Fruit fly (Drosophila melanogaster) whole organism, embryonic: ENCODE measurements around the gene CG6023.

ENCODE experiments used
- Bteb2 ChIP-seq: fragments of 200-800 bp; sonication (Bioruptor generic); optimal IDR thresholded peaks from 2 replicates; lab custom pipeline; 2016; ENCODE audit warnings: missing biosample characterization, missing genetic modification characterization
- C15 ChIP-seq: fragments of 200-800 bp; sonication (Bioruptor generic); IDR thresholded peaks from 3 replicates; pipeline ENCODE4 v1.3.6; 2022; ENCODE audit warnings: missing biosample characterization, missing genetic modification characterization
- CG10274 ChIP-seq: fragments of 200-800 bp; sonication (Bioruptor generic); optimal IDR thresholded peaks from 3 replicates; lab custom pipeline; 2017; ENCODE audit warnings: missing biosample characterization, mild to moderate bottlenecking, missing genetic modification characterization
- CG10431 ChIP-seq: fragments of 200-800 bp; sonication (Bioruptor generic); optimal IDR thresholded peaks from 3 replicates; lab custom pipeline; 2018; ENCODE audit warnings: missing biosample characterization, mild to moderate bottlenecking, missing genetic modification characterization
- CG10462 ChIP-seq: fragments of 200-800 bp; sonication (Bioruptor generic); optimal IDR thresholded peaks from 2 replicates; lab custom pipeline; 2016; ENCODE audit warnings: missing biosample characterization, missing genetic modification characterization
- CG11247 ChIP-seq: fragments of 200-800 bp; sonication (Bioruptor generic); IDR thresholded peaks from 2 replicates; pipeline ENCODE4 v1.3.6; 2022; ENCODE audit warnings: missing biosample characterization, missing genetic modification characterization
- CG12769 ChIP-seq: fragments of 200-800 bp; sonication (Bioruptor generic); optimal IDR thresholded peaks from 2 replicates; lab custom pipeline; 2019; ENCODE audit warnings: missing biosample characterization, mild to moderate bottlenecking, missing genetic modification characterization, moderate library complexity
- CG15514 ChIP-seq: fragments of 200-800 bp; sonication (Bioruptor generic); optimal IDR thresholded peaks from 3 replicates; lab custom pipeline; 2017; ENCODE audit warnings: missing biosample characterization, missing genetic modification characterization, mild to moderate bottlenecking, moderate library complexity, missing genetic modification reagents
- CG16815 ChIP-seq: fragments of 200-800 bp; sonication (Bioruptor generic); optimal IDR thresholded peaks from 3 replicates; lab custom pipeline; 2017; ENCODE audit warnings: missing biosample characterization, mild to moderate bottlenecking, missing genetic modification characterization
- CG17186 ChIP-seq: fragments of 200-800 bp; sonication (Bioruptor generic); optimal IDR thresholded peaks from 3 replicates; lab custom pipeline; 2017; ENCODE audit warnings: missing biosample characterization, missing genetic modification reagents, missing genetic modification characterization
- CG17912 ChIP-seq: fragments of 200-800 bp; sonication (Bioruptor generic); optimal IDR thresholded peaks from 2 replicates; lab custom pipeline; 2018; ENCODE audit warnings: missing biosample characterization, mild to moderate bottlenecking, missing genetic modification characterization
- CG18599 ChIP-seq: fragments of 200-800 bp; sonication (Bioruptor generic); optimal IDR thresholded peaks from 3 replicates; lab custom pipeline; 2017; ENCODE audit warnings: missing biosample characterization, missing genetic modification characterization, mild to moderate bottlenecking, moderate library complexity, missing genetic modification reagents
- CG2116 ChIP-seq: fragments of 200-800 bp; sonication (Bioruptor generic); optimal IDR thresholded peaks from 3 replicates; lab custom pipeline; 2018; ENCODE audit warnings: missing biosample characterization, mild to moderate bottlenecking, missing genetic modification characterization
- CG2199 ChIP-seq: fragments of 200-800 bp; sonication (Bioruptor generic); IDR thresholded peaks from 3 replicates; pipeline ENCODE4 v1.3.6; 2022; ENCODE audit warnings: missing biosample characterization, missing genetic modification characterization
- CG2202 ChIP-seq: fragments of 200-800 bp; sonication (Bioruptor generic); optimal IDR thresholded peaks from 2 replicates; lab custom pipeline; 2018; ENCODE audit warnings: missing biosample characterization, mild to moderate bottlenecking, missing genetic modification characterization
- CG30431 ChIP-seq: fragments of 200-800 bp; sonication (Bioruptor generic); optimal IDR thresholded peaks from 2 replicates; lab custom pipeline; 2017; ENCODE audit warnings: missing biosample characterization, missing genetic modification characterization
- CG3281 ChIP-seq: fragments of 200-800 bp; sonication (Bioruptor generic); optimal IDR thresholded peaks from 3 replicates; lab custom pipeline; 2017; ENCODE audit warnings: missing biosample characterization, mild to moderate bottlenecking, missing genetic modification characterization
- CG5953 ChIP-seq: fragments of 200-800 bp; sonication (Bioruptor generic); IDR thresholded peaks from 2 replicates; pipeline ENCODE4 v1.3.6; 2022; ENCODE audit warnings: missing biosample characterization, missing genetic modification characterization
- CG8281 ChIP-seq: fragments of 200-800 bp; sonication (Bioruptor generic); optimal IDR thresholded peaks from 2 replicates; lab custom pipeline; 2018; ENCODE audit warnings: missing biosample characterization, mild to moderate bottlenecking, missing genetic modification characterization, moderate library complexity
- CG9437 ChIP-seq: fragments of 200-800 bp; sonication (Bioruptor generic); optimal IDR thresholded peaks from 2 replicates; lab custom pipeline; 2018; ENCODE audit warnings: missing biosample characterization, mild to moderate bottlenecking, missing genetic modification characterization
- Chrac-16 ChIP-seq: fragments of 200-800 bp; sonication (Bioruptor generic); optimal IDR thresholded peaks from 3 replicates; lab custom pipeline; 2016; ENCODE audit warnings: missing biosample characterization, missing genetic modification characterization
- Dbx ChIP-seq: fragments of 200-800 bp; sonication (Bioruptor generic); IDR thresholded peaks from 3 replicates; pipeline ENCODE4 v1.3.6; 2022; ENCODE audit warnings: missing biosample characterization, missing genetic modification characterization
- E2f1 ChIP-seq: fragments of 200-800 bp; sonication (Bioruptor generic); IDR thresholded peaks from 2 replicates; pipeline ENCODE4 v1.3.6; 2022; ENCODE audit warnings: missing biosample characterization, missing genetic modification characterization
- Eip74EF ChIP-seq, 2 experiments: fragments of 200-800 bp in 1 of 2; fragments of >200 bp in 1 of 2; sonication (Bioruptor generic) in 1 of 2; optimal IDR thresholded peaks; 2 replicates each; lab custom pipeline; 2017 to 2019; ENCODE audit warnings: missing biosample characterization in 2 of 2, missing genetic modification characterization in 2 of 2, mild to moderate bottlenecking in 1 of 2, moderate library complexity in 1 of 2
- Ets97D ChIP-seq: fragments of 200-800 bp; sonication (Bioruptor generic); optimal IDR thresholded peaks from 3 replicates; lab custom pipeline; 2016; ENCODE audit warnings: missing biosample characterization, missing genetic modification characterization
- Gsc ChIP-seq: fragments of 200-800 bp; sonication (Bioruptor generic); IDR thresholded peaks from 2 replicates; pipeline ENCODE4 v1.3.6; 2022; ENCODE audit warnings: missing biosample characterization, missing genetic modification characterization
- HLH3B ChIP-seq: fragments of 200-800 bp; sonication (Bioruptor generic); IDR thresholded peaks from 2 replicates; pipeline ENCODE4 v1.3.6; 2022; ENCODE audit warnings: missing biosample characterization, missing genetic modification characterization
- Hey ChIP-seq: fragments of 200-800 bp; sonication (Bioruptor generic); optimal IDR thresholded peaks from 3 replicates; lab custom pipeline; 2018; ENCODE audit warnings: missing biosample characterization, mild to moderate bottlenecking, missing genetic modification characterization
- Nf-YC ChIP-seq: fragments of 200-800 bp; optimal IDR thresholded peaks from 3 replicates; lab custom pipeline; 2019; ENCODE audit warnings: missing biosample characterization, mild to moderate bottlenecking, missing genetic modification characterization, moderate library complexity
- Pdp1 ChIP-seq, 2 experiments: fragments of 200-800 bp; sonication (Bioruptor generic); optimal IDR thresholded peaks; 3 replicates each; lab custom pipeline; 2016; ENCODE audit warnings: missing biosample characterization in 2 of 2, missing genetic modification characterization in 2 of 2, mild to moderate bottlenecking in 1 of 2, moderate library complexity in 1 of 2
- Sox100B ChIP-seq: fragments of 200-800 bp; sonication (Bioruptor generic); optimal IDR thresholded peaks from 3 replicates; lab custom pipeline; 2018; ENCODE audit warnings: missing biosample characterization, mild to moderate bottlenecking, missing genetic modification characterization
- Sox102F ChIP-seq: fragments of 200-800 bp; sonication (Bioruptor generic); optimal IDR thresholded peaks from 2 replicates; lab custom pipeline; 2018; ENCODE audit warnings: missing biosample characterization, mild to moderate bottlenecking, missing genetic modification characterization, moderate library complexity
- Spps ChIP-seq: fragments of 200-800 bp; sonication (Bioruptor generic); optimal IDR thresholded peaks from 2 replicates; lab custom pipeline; 2018; ENCODE audit warnings: missing biosample characterization, mild to moderate bottlenecking, missing genetic modification characterization
- Vsx1 ChIP-seq: fragments of 200-800 bp; sonication (Bioruptor generic); optimal IDR thresholded peaks from 2 replicates; lab custom pipeline; 2017; ENCODE audit warnings: missing biosample characterization, mild to moderate bottlenecking, missing genetic modification characterization, missing genetic modification reagents
- amos ChIP-seq: fragments of 200-800 bp; sonication (Bioruptor generic); IDR thresholded peaks from 2 replicates; pipeline ENCODE4 v1.3.6; 2022; ENCODE audit warnings: missing biosample characterization, missing genetic modification characterization; ENCODE audit not compliant: partially characterized antibody
- ap ChIP-seq: fragments of 200-800 bp; sonication (Bioruptor generic); IDR thresholded peaks from 2 replicates; pipeline ENCODE4 v1.3.6; 2022; ENCODE audit warnings: missing biosample characterization, missing genetic modification characterization
- en ChIP-seq: fragments of 200-800 bp; sonication (Bioruptor generic); optimal IDR thresholded peaks from 2 replicates; lab custom pipeline; 2016; ENCODE audit warnings: missing biosample characterization, missing genetic modification characterization
- eyg ChIP-seq: fragments of 200-800 bp; sonication (Bioruptor generic); optimal IDR thresholded peaks from 3 replicates; lab custom pipeline; 2016; ENCODE audit warnings: missing biosample characterization, missing genetic modification characterization
- ken ChIP-seq: fragments of 200-800 bp; sonication (Bioruptor generic); IDR thresholded peaks from 3 replicates; pipeline ENCODE4 v1.3.6; 2022; ENCODE audit warnings: missing biosample characterization, missing genetic modification characterization
- lab ChIP-seq: fragments of 200-800 bp; sonication (Bioruptor generic); optimal IDR thresholded peaks from 3 replicates; lab custom pipeline; 2017; ENCODE audit warnings: missing biosample characterization, missing genetic modification characterization, mild to moderate bottlenecking, moderate library complexity, missing genetic modification reagents
- lbe ChIP-seq: fragments of 200-800 bp; sonication (Bioruptor generic); optimal IDR thresholded peaks from 2 replicates; lab custom pipeline; 2016; ENCODE audit warnings: missing biosample characterization, mild to moderate bottlenecking, missing genetic modification characterization
- pum ChIP-seq: fragments of 200-800 bp; sonication (Bioruptor generic); optimal IDR thresholded peaks from 2 replicates; lab custom pipeline; 2016; ENCODE audit warnings: missing biosample characterization, missing genetic modification characterization
- sens ChIP-seq: fragments of 200-800 bp; sonication (Bioruptor generic); peaks from one replicate; lab custom pipeline; 2016; ENCODE audit warnings: missing biosample characterization, missing genetic modification characterization
- so ChIP-seq: fragments of 200-800 bp; sonication (Bioruptor generic); IDR thresholded peaks from 3 replicates; pipeline ENCODE4 v1.3.6; 2022; ENCODE audit warnings: missing biosample characterization, missing genetic modification characterization
- tap ChIP-seq: fragments of 200-800 bp; optimal IDR thresholded peaks from 3 replicates; lab custom pipeline; 2019; ENCODE audit warnings: missing biosample characterization, mild to moderate bottlenecking, missing genetic modification characterization, moderate library complexity
- unc-4 ChIP-seq: fragments of 200-800 bp; sonication (Bioruptor generic); IDR thresholded peaks from 2 replicates; pipeline ENCODE4 v1.3.6; 2022; ENCODE audit warnings: missing biosample characterization, missing genetic modification characterization; ENCODE audit not compliant: partially characterized antibody
- wor ChIP-seq: fragments of 200-800 bp; sonication (Bioruptor generic); IDR thresholded peaks from 2 replicates; pipeline ENCODE4 v1.3.6; 2022; ENCODE audit warnings: missing biosample characterization, missing genetic modification characterization
- z ChIP-seq: fragments of 200-800 bp; sonication (Bioruptor generic); IDR thresholded peaks from 3 replicates; pipeline ENCODE4 v1.3.6; 2022; ENCODE audit warnings: missing biosample characterization, missing genetic modification characterization

CG6023 gene

DNA sequence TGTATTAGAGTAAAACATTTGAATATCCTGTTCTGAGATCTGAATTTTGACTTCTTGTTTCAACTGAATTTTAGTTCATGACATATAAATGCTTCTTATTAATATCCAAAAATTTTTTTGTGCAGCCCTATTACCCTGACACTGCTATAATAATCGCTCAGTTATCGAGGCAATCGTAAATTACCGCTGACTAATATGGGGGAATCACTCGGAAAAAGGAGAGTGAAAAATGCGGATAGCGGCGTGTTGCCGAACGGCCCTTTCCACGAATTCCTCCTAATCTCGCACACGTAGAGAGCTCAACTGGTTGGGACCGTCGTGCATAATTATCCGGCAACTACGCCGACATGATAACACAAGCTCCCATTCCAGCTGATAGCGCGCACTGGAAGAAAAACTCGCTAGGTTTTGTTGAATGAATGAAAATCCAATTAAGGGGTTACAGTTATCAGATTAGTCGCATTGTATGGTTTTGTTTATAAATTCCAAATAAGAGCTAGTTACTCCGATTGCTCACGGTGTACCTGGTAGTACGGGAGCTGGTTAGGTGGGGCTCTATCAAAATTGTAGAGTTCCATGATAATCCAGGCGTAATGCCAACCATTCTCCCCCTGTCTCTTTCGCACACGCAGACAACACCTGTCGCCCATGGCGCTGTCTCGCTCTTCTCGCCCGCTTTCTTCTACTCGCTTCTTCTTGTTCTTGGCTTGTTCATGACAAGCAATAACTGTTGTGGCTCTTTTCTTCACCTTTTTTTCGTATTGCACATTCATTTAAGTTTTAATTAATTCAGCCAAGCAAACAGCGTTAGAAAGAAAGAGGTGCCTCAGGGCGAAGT, 47.0 kb upstream of the CG6023 start (continued):
- TF ChIP-seq CG10274 (GFP tag; lab: Kevin White, UChicago) = peak; percentile 63
- TF ChIP-seq eyg = peak; percentile 38
- peak; percentile 86 for TF ChIP-seq Hey (tag; lab: Kevin White, UChicago)
- no peak for TF ChIP-seq CG10462 (GFP tag; lab: Kevin White, UChicago)
- TF ChIP-seq CG18599 = peak; percentile 90
- peak; percentile 24 for TF ChIP-seq Sox100B (GFP tag; lab: Kevin White, UChicago)
- TF ChIP-seq amos = no peak; the same call in 1 of the 2 replicates
- no peak for TF ChIP-seq CG2202 (tag; lab: Kevin White, UChicago)
- peak; percentile 21 for TF ChIP-seq CG10431
- no peak for TF ChIP-seq unc-4 (GFP tag; lab: Robert Waterston, UW)
- peak; percentile 96 for TF ChIP-seq CG12769 (tag; lab: Kevin White, UChicago)
- TF ChIP-seq lab (GFP tag; lab: Kevin White, UChicago) = peak; percentile 90
- TF ChIP-seq CG2116 (GFP tag; lab: Kevin White, UChicago) = peak; percentile 13
- TF ChIP-seq CG3281 (GFP tag; lab: Kevin White, UChicago) = peak; percentile 67
- no peak for TF ChIP-seq CG17912 (GFP tag; lab: Kevin White, UChicago)
- TF ChIP-seq wor (GFP tag; lab: Robert Waterston, UW) = no peak
- TF ChIP-seq so = peak; percentile 62
- TF ChIP-seq Bteb2 (GFP tag; lab: Kevin White, UChicago) = peak; percentile 46
- TF ChIP-seq CG30431 = peak; percentile 40
- peak; percentile 11 for TF ChIP-seq pum (GFP tag; lab: Kevin White, UChicago)
- no peak for TF ChIP-seq Spps (tag; lab: Kevin White, UChicago)
- TF ChIP-seq Sox102F (GFP tag; lab: Kevin White, UChicago) = peak; percentile 63
- TF ChIP-seq CG16815 = peak; percentile 34
- no peak for TF ChIP-seq en (GFP tag; lab: Kevin White, UChicago)
- TF ChIP-seq ap = no peak
- no peak for TF ChIP-seq CG17186
- peak; percentile 1 for TF ChIP-seq Ets97D (GFP tag; lab: Kevin White, UChicago)
- TF ChIP-seq CG5953 (GFP tag; lab: Robert Waterston, UW) = peak; percentile 61; the same call in 1 of the 2 replicates
- TF ChIP-seq sens (GFP tag; lab: Kevin White, UChicago) = peak; percentile 80
- TF ChIP-seq CG9437 (GFP tag; lab: Kevin White, UChicago) = peak; percentile 13
- TF ChIP-seq HLH3B (GFP tag; lab: Robert Waterston, UW) = peak; percentile 75
- TF ChIP-seq Vsx1 = peak; percentile 2
- TF ChIP-seq E2f1 = peak; percentile 59
- TF ChIP-seq lbe = peak; percentile 13
- peak; percentile 69 for TF ChIP-seq CG15514
- TF ChIP-seq CG8281 (tag; lab: Kevin White, UChicago) = no peak
- peak; percentile 21 for TF ChIP-seq Nf-YC (tag; lab: Kevin White, UChicago)
- peak; percentile 67 for TF ChIP-seq CG11247
- TF ChIP-seq Chrac-16 (GFP tag; lab: Kevin White, UChicago) = peak; percentile 33
- peak; percentile 91 for TF ChIP-seq Dbx (GFP tag; lab: Robert Waterston, UW)
- 0 out of 3 replicates have a peak, but pooled peaks have one; percentile 20 for TF ChIP-seq z (GFP tag; lab: Robert Waterston, UW)
- peak; percentile 68; the same call in 1 of the 3 replicates for TF ChIP-seq ken (GFP tag; lab: Robert Waterston, UW)
- peak; percentile 73 to 82 for TF ChIP-seq Pdp1 (GFP tag; optimal IDR thresholded peaks at IDR 0.05; lab: Kevin White, UChicago)
- TF ChIP-seq Gsc (GFP tag; lab: Robert Waterston, UW) = no peak
- peak; percentile 46 for TF ChIP-seq tap (tag; lab: Kevin White, UChicago)
- peak; percentile 77 for TF ChIP-seq C15
- peak in 1 of 2 experiments; percentile 23 for TF ChIP-seq Eip74EF (GFP tag; optimal IDR thresholded peaks at IDR 0.05; lab: Kevin White, UChicago)
- peak; percentile 37; the same call in 1 of the 3 replicates for TF ChIP-seq CG2199 (GFP tag; lab: Robert Waterston, UW)
